Fruit fly (Drosophila melanogaster): ENCODE data around the gene COX7B.

COX7B gene

dm6 chr3L:17462474-17462873 lies 37.2 kb downstream of the COX7B start:
- no peak for TF ChIP-seq ey (GFP tag; optimal IDR thresholded peaks at IDR 0.05)
- TF ChIP-seq HLH106 (tag; optimal IDR thresholded peaks at IDR 0.05): no peak
- TF ChIP-seq pan (optimal IDR thresholded peaks at IDR 0.05): no peak
- no peak for TF ChIP-seq Jra (GFP tag; optimal IDR thresholded peaks at IDR 0.05)
- TF ChIP-seq foxo (GFP tag; optimal IDR thresholded peaks at IDR 0.05): no peak

DNA sequence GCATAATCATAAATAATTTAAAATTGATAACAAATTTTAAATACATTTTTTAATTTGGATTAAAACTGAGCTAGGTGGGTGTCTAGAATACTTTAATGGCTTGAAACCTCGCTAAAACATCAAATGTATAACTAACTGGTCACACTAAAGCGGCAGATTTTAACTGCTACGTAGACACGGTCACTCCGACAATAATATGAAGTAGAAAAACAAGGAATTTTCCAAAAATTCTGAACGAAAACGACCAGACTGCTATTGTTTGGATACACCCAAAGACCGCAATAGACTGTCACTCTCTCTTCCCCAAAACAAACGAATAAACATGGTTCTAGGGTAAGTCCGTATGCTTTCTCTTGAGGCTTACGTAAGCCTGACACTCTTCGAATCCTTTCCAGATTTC lies 40.5 kb downstream of the COX7B start, which contains the start of gene QIL1:
TSS of gene QIL1 (plus strand) at position 142 of the 400 bp plus-strand sequence.
- TF ChIP-seq Sp1 (GFP tag; optimal IDR thresholded peaks at IDR 0.05) (no peak), OdsH (GFP tag; optimal IDR thresholded peaks at IDR 0.05) (no peak), N (GFP tag; optimal IDR thresholded peaks at IDR 0.05) (no peak), psq (GFP tag; optimal IDR thresholded peaks at IDR 0.05) (no peak), CG32264 (GFP tag; optimal IDR thresholded peaks at IDR 0.05) (no peak), foxo (GFP tag; optimal IDR thresholded peaks at IDR 0.05) (no peak), Abd-B (GFP tag; optimal IDR thresholded peaks at IDR 0.05) (no peak), Dif (GFP tag; optimal IDR thresholded peaks at IDR 0.05; ENCODE audit: partially characterized antibody) (no peak), ey (GFP tag; optimal IDR thresholded peaks at IDR 0.05) (no peak), Myc (optimal IDR thresholded peaks at IDR 0.05) (no peak), Rel (GFP tag; optimal IDR thresholded peaks at IDR 0.05) (no peak), Rel (tag; optimal IDR thresholded peaks at IDR 0.05) (no peak), GATAd (GFP tag; optimal IDR thresholded peaks at IDR 0.05) (no peak), Mio (GFP tag; optimal IDR thresholded peaks at IDR 0.05) (no peak)

DNA sequence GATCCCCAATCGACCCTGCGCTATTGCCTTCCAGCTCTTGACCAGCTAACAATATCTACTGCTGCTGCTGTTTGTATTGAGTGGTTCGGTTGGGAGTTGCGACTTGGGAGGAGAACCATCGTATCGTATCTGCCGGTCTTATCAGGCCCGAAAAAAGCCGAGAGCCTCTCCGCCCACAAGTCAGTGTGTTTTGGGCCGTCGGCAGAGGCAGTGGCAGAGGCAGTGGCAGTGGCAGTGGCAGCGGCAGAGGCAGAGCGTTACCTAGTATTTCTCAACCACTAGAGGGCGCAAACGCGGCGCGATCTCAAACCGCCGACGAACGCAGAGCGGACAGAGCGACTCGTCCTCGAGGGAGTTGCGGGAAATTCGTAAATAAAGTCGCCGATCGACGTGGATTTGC lies 44.8 kb downstream of the COX7B start, which contains the start of gene SecCl:
TSS of gene SecCl (plus strand) at position 18 of the 400 bp plus-strand sequence.
- no peak for TF ChIP-seq pan (optimal IDR thresholded peaks at IDR 0.05)
- no peak for TF ChIP-seq psq (GFP tag; optimal IDR thresholded peaks at IDR 0.05)
- no peak for TF ChIP-seq sage (GFP tag; optimal IDR thresholded peaks at IDR 0.05)
- no peak for TF ChIP-seq dsf (GFP tag; optimal IDR thresholded peaks at IDR 0.05; ENCODE audit: borderline replicate concordance)
- no peak for TF ChIP-seq Hr83 (GFP tag; optimal IDR thresholded peaks at IDR 0.05; ENCODE audit: poor library complexity, severe bottlenecking)
- TF ChIP-seq Jra (GFP tag; optimal IDR thresholded peaks at IDR 0.05): no peak
- TF ChIP-seq Vsx2 (GFP tag; optimal IDR thresholded peaks at IDR 0.05; ENCODE audit: partially characterized antibody): no peak
- no peak for TF ChIP-seq GATAd (GFP tag; optimal IDR thresholded peaks at IDR 0.05)
- no peak for TF ChIP-seq woc (GFP tag; optimal IDR thresholded peaks at IDR 0.05)
- no peak for TF ChIP-seq foxo (GFP tag; optimal IDR thresholded peaks at IDR 0.05)
- no peak for TF ChIP-seq Dfd (GFP tag; optimal IDR thresholded peaks at IDR 0.05)
- TF ChIP-seq Abd-B (GFP tag; optimal IDR thresholded peaks at IDR 0.05): no peak
- no peak for TF ChIP-seq CrebA (GFP tag; optimal IDR thresholded peaks at IDR 0.05; ENCODE audit: borderline replicate concordance)
- no peak for TF ChIP-seq dmrt93B (GFP tag; optimal IDR thresholded peaks at IDR 0.05)

DNA sequence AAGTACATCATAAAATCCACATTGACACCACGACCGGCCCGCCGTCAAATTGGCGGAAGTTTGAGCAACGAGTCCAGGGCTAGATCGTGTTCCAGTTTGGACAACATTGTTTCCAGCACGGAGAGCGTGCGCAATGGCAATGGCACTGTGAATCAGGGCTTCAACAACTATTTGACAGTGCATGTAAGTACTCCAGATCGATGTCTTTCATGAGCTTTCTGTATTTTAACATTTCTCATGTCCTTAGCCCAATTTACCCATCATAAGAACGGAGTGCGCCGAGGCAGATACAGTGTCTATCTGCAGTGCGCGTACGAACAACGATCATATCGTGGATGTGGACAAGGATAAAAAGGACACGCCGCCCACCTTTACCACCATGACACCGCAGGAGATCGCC lies 48.6 kb downstream of the COX7B start:
- TF ChIP-seq fru (GFP tag; optimal IDR thresholded peaks at IDR 0.05) (no peak), CG32264 (GFP tag; optimal IDR thresholded peaks at IDR 0.05) (no peak), psq (GFP tag; optimal IDR thresholded peaks at IDR 0.05) (no peak)

DNA sequence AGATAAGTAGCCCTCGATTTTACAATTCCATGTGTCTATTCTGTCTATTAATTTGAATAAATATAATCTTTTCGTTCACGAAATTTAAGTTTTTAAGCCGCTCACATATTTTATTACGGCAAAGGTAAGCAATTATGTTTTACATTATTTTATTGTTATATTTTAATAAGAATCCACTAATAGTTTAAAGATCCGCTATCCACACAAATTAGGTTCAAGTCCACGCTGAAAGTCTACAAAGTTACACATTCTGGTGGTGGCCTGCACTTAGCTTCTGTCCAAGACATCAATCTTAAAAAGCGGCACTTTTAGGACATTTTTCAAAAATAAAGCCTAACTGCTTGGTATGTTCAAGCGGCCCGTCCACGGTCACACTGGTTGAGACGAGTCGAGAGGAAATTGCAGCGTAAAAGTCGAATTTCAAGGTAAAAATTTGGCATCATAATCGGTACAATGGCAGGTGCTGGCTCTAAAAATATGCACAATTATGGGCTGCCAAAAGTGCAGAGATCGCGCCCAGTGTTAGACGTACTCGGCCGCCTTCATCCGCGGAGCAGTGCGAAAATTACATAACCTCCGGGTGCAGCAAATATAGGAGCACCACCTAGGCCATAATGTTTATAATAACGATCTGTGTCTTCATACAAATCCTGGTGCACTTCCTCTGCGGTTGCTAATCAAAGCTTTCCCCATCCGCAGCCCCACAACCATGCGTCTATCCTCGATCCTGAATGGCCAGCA lies 49.6 kb downstream of the COX7B start, which contains the start of the genes UQCR-Q and CG46525:
TSS of gene UQCR-Q (plus strand) at position 51 of the 741 bp plus-strand sequence.
TSS of gene CG46525 (plus strand) at position 510 of the 741 bp plus-strand sequence.
- no peak for TF ChIP-seq br (GFP tag; optimal IDR thresholded peaks at IDR 0.05)
- TF ChIP-seq OdsH (GFP tag; optimal IDR thresholded peaks at IDR 0.05): no peak
- no peak for TF ChIP-seq tai (GFP tag; optimal IDR thresholded peaks at IDR 0.05)
- TF ChIP-seq CG9705 (GFP tag; optimal IDR thresholded peaks at IDR 0.05): no peak
- TF ChIP-seq Mio (GFP tag; optimal IDR thresholded peaks at IDR 0.05): no peak
- TF ChIP-seq Rel (GFP tag; optimal IDR thresholded peaks at IDR 0.05): no peak
- peak; percentile 27 for TF ChIP-seq Rel (tag; optimal IDR thresholded peaks at IDR 0.05)
- TF ChIP-seq usp (GFP tag; optimal IDR thresholded peaks at IDR 0.05): no peak
- no peak for TF ChIP-seq dsf (GFP tag; optimal IDR thresholded peaks at IDR 0.05; ENCODE audit: borderline replicate concordance)
- TF ChIP-seq Hr83 (GFP tag; optimal IDR thresholded peaks at IDR 0.05; ENCODE audit: poor library complexity, severe bottlenecking): no peak
- TF ChIP-seq Hr78 (GFP tag; optimal IDR thresholded peaks at IDR 0.05): no peak
- no peak for TF ChIP-seq Jra (GFP tag; optimal IDR thresholded peaks at IDR 0.05)
- TF ChIP-seq Abd-B (GFP tag; optimal IDR thresholded peaks at IDR 0.05): no peak
- TF ChIP-seq h (GFP tag; optimal IDR thresholded peaks at IDR 0.05): peak; percentile 12
- TF ChIP-seq Vsx2 (GFP tag; optimal IDR thresholded peaks at IDR 0.05; ENCODE audit: partially characterized antibody): no peak
- no peak for TF ChIP-seq CG32264 (GFP tag; optimal IDR thresholded peaks at IDR 0.05)
- no peak for TF ChIP-seq pan (optimal IDR thresholded peaks at IDR 0.05)
- no peak for TF ChIP-seq jim (GFP tag; optimal IDR thresholded peaks at IDR 0.05)
- TF ChIP-seq Myc (optimal IDR thresholded peaks at IDR 0.05): peak; percentile 50
- TF ChIP-seq psq (GFP tag; optimal IDR thresholded peaks at IDR 0.05): no peak
- no peak for TF ChIP-seq Hnf4 (GFP tag; optimal IDR thresholded peaks at IDR 0.05)
- peak; percentile 4 for TF ChIP-seq Dif (GFP tag; optimal IDR thresholded peaks at IDR 0.05; ENCODE audit: partially characterized antibody)
- no peak for TF ChIP-seq ey (GFP tag; optimal IDR thresholded peaks at IDR 0.05)
- no peak for TF ChIP-seq rgr (GFP tag; optimal IDR thresholded peaks at IDR 0.05)
- TF ChIP-seq Sp1 (GFP tag; optimal IDR thresholded peaks at IDR 0.05): no peak
- TF ChIP-seq dmrt93B (GFP tag; optimal IDR thresholded peaks at IDR 0.05): no peak
- peak; percentile 13 for TF ChIP-seq brk (GFP tag; optimal IDR thresholded peaks at IDR 0.05)
- TF ChIP-seq CrebA (GFP tag; optimal IDR thresholded peaks at IDR 0.05; ENCODE audit: borderline replicate concordance): no peak
- TF ChIP-seq fru (GFP tag; optimal IDR thresholded peaks at IDR 0.05): no peak
- TF ChIP-seq sv (GFP tag; optimal IDR thresholded peaks at IDR 0.05): no peak
- no peak for TF ChIP-seq lola (GFP tag; optimal IDR thresholded peaks at IDR 0.05)
